Fruit fly (Drosophila melanogaster) whole organism, prepupa: ENCODE measurements around the gene Nph.

ENCODE experiments used
- Blimp-1 ChIP-seq: fragments of 200-800 bp; sonication (Bioruptor generic); optimal IDR thresholded peaks from 3 replicates; lab custom pipeline; 2017; ENCODE audit warnings: missing biosample characterization, missing genetic modification characterization, mild to moderate bottlenecking, moderate library complexity, missing genetic modification reagents
- CG10631 ChIP-seq: fragments of 200-800 bp; sonication (Bioruptor generic); optimal IDR thresholded peaks from 2 replicates; lab custom pipeline; 2016; ENCODE audit warnings: missing biosample characterization, missing genetic modification characterization
- CG10669 ChIP-seq: fragments of 200-800 bp; sonication (Bioruptor generic); optimal IDR thresholded peaks from 3 replicates; lab custom pipeline; 2018; ENCODE audit warnings: missing biosample characterization, mild to moderate bottlenecking, missing genetic modification characterization, moderate library complexity
- CG1621 ChIP-seq: fragments of 200-800 bp; sonication (Bioruptor generic); optimal IDR thresholded peaks from 3 replicates; lab custom pipeline; 2018; ENCODE audit warnings: missing biosample characterization, mild to moderate bottlenecking, missing genetic modification characterization
- CG16779 ChIP-seq: fragments of 200-800 bp; sonication (Bioruptor generic); optimal IDR thresholded peaks from 3 replicates; lab custom pipeline; 2017; ENCODE audit warnings: missing biosample characterization, mild to moderate bottlenecking, missing genetic modification characterization
- CG31627 ChIP-seq: fragments of 200-800 bp; sonication (Bioruptor generic); optimal IDR thresholded peaks from 3 replicates; lab custom pipeline; 2016; ENCODE audit warnings: missing biosample characterization, missing genetic modification characterization
- CG32006 ChIP-seq: fragments of 200-800 bp; sonication (Bioruptor generic); optimal IDR thresholded peaks from 3 replicates; lab custom pipeline; 2017; ENCODE audit warnings: missing biosample characterization, mild to moderate bottlenecking, missing genetic modification characterization
- CG34406 ChIP-seq: fragments of 200-800 bp; sonication (Bioruptor generic); optimal IDR thresholded peaks from 3 replicates; lab custom pipeline; 2016; ENCODE audit warnings: missing biosample characterization, missing genetic modification characterization
- CG3919 ChIP-seq: fragments of 200-800 bp; sonication (Bioruptor generic); optimal IDR thresholded peaks from 3 replicates; lab custom pipeline; 2016; ENCODE audit warnings: missing biosample characterization, missing genetic modification characterization
- CG4318 ChIP-seq: fragments of 200-800 bp; sonication (Bioruptor generic); optimal IDR thresholded peaks from 3 replicates; lab custom pipeline; 2017; ENCODE audit warnings: missing biosample characterization, mild to moderate bottlenecking, missing genetic modification characterization
- CG6163 ChIP-seq: fragments of 200-800 bp; sonication (Bioruptor generic); IDR thresholded peaks from 3 replicates; pipeline ENCODE4 v1.3.6; 2022; ENCODE audit warnings: missing biosample characterization, missing genetic modification characterization
- CG6276 ChIP-seq: fragments of 200-800 bp; sonication (Bioruptor generic); optimal IDR thresholded peaks from 2 replicates; lab custom pipeline; 2017; ENCODE audit warnings: missing biosample characterization, mild to moderate bottlenecking, missing genetic modification characterization
- CG6808 ChIP-seq: fragments of 200-800 bp; sonication (Bioruptor generic); optimal IDR thresholded peaks from 3 replicates; lab custom pipeline; 2017; ENCODE audit warnings: missing biosample characterization, missing genetic modification characterization, mild to moderate bottlenecking, moderate library complexity, missing genetic modification reagents
- CG9139 ChIP-seq: fragments of 200-800 bp; sonication (Bioruptor generic); optimal IDR thresholded peaks from 3 replicates; lab custom pipeline; 2017; ENCODE audit warnings: missing biosample characterization, mild to moderate bottlenecking, missing genetic modification characterization
- Eip93F ChIP-seq: fragments of 200-800 bp; sonication (Bioruptor generic); optimal IDR thresholded peaks from 2 replicates; lab custom pipeline; 2016; ENCODE audit warnings: missing biosample characterization, mild to moderate bottlenecking, missing genetic modification characterization
- Ets21C ChIP-seq: fragments of 200-800 bp; sonication (Bioruptor generic); optimal IDR thresholded peaks from 3 replicates; lab custom pipeline; 2016; ENCODE audit warnings: missing biosample characterization, missing genetic modification characterization
- Ets96B ChIP-seq: fragments of 200-800 bp; optimal IDR thresholded peaks from 2 replicates; lab custom pipeline; 2019; ENCODE audit warnings: missing biosample characterization, mild to moderate bottlenecking, missing genetic modification characterization, moderate library complexity
- Hr39 ChIP-seq: fragments of 200-800 bp; sonication (Bioruptor generic); optimal IDR thresholded peaks from 2 replicates; lab custom pipeline; 2016; ENCODE audit warnings: missing biosample characterization, missing genetic modification characterization
- Lpt ChIP-seq: fragments of 200-800 bp; sonication (Bioruptor generic); optimal IDR thresholded peaks from 3 replicates; lab custom pipeline; 2016; ENCODE audit warnings: missing biosample characterization, missing genetic modification characterization
- Met ChIP-seq: fragments of 200-800 bp; sonication (Bioruptor generic); optimal IDR thresholded peaks from 3 replicates; lab custom pipeline; 2016; ENCODE audit warnings: missing biosample characterization, missing genetic modification characterization
- OdsH ChIP-seq: fragments of 200-800 bp; sonication (Bioruptor generic); optimal IDR thresholded peaks from 3 replicates; lab custom pipeline; 2016; ENCODE audit warnings: missing biosample characterization, missing genetic modification characterization
- achi ChIP-seq: fragments of 200-800 bp; sonication (Bioruptor generic); optimal IDR thresholded peaks from 3 replicates; lab custom pipeline; 2016; ENCODE audit warnings: missing biosample characterization, missing genetic modification characterization
- acj6 ChIP-seq: fragments of 200-800 bp; sonication (Bioruptor generic); optimal IDR thresholded peaks from 3 replicates; lab custom pipeline; 2016; ENCODE audit warnings: missing biosample characterization, missing genetic modification characterization
- dac ChIP-seq: fragments of 200-800 bp; sonication (Bioruptor generic); optimal IDR thresholded peaks from 2 replicates; lab custom pipeline; 2017; ENCODE audit warnings: missing biosample characterization, mild to moderate bottlenecking, missing genetic modification characterization
- dsx ChIP-seq: fragments of 200-800 bp; optimal IDR thresholded peaks from 3 replicates; lab custom pipeline; 2019; ENCODE audit warnings: missing biosample characterization, mild to moderate bottlenecking, missing genetic modification characterization, moderate library complexity; ENCODE audit not compliant: poor library complexity, severe bottlenecking
- eg ChIP-seq: fragments of 200-800 bp; sonication (Bioruptor generic); IDR thresholded peaks from 3 replicates; pipeline ENCODE4 v1.3.6; 2022; ENCODE audit warnings: missing biosample characterization, missing genetic modification characterization
- fd59A ChIP-seq: fragments of 200-800 bp; sonication (Bioruptor generic); optimal IDR thresholded peaks from 2 replicates; lab custom pipeline; 2017; ENCODE audit warnings: missing biosample characterization, mild to moderate bottlenecking, missing genetic modification characterization, missing genetic modification reagents
- fd85E ChIP-seq: fragments of 200-800 bp; sonication (Bioruptor generic); optimal IDR thresholded peaks from 3 replicates; lab custom pipeline; 2016; ENCODE audit warnings: missing biosample characterization, missing genetic modification characterization
- fkh ChIP-seq: fragments of 200-800 bp; sonication (Bioruptor generic); optimal IDR thresholded peaks from 3 replicates; lab custom pipeline; 2017; ENCODE audit warnings: missing biosample characterization, mild to moderate bottlenecking, missing genetic modification characterization, moderate library complexity
- lz ChIP-seq: fragments of 200-800 bp; sonication (Bioruptor generic); optimal IDR thresholded peaks from 3 replicates; lab custom pipeline; 2016; ENCODE audit warnings: missing biosample characterization, missing genetic modification characterization
- pdm3 ChIP-seq: fragments of 200-800 bp; sonication (Bioruptor generic); optimal IDR thresholded peaks from 3 replicates; lab custom pipeline; 2016; ENCODE audit warnings: missing biosample characterization, missing genetic modification characterization
- salr ChIP-seq, 2 experiments: fragments of 200-800 bp; sonication (Bioruptor generic); optimal IDR thresholded peaks; 3 replicates each; lab custom pipeline; 2016 to 2018; ENCODE audit warnings: missing biosample characterization in 2 of 2, missing genetic modification characterization in 2 of 2, mild to moderate bottlenecking in 1 of 2
- spab ChIP-seq: fragments of 200-800 bp; sonication (Bioruptor generic); optimal IDR thresholded peaks from 2 replicates; lab custom pipeline; 2017; ENCODE audit warnings: missing biosample characterization, mild to moderate bottlenecking, missing genetic modification characterization, missing genetic modification reagents
- ss ChIP-seq, 2 experiments: fragments of 200-800 bp; sonication (Bioruptor generic); optimal IDR thresholded peaks; 2 replicates in 1 of 2; 3 replicates in 1 of 2; lab custom pipeline; 2017 to 2018; ENCODE audit warnings: mild to moderate bottlenecking in 2 of 2, missing biosample characterization in 2 of 2, missing genetic modification characterization in 2 of 2, moderate library complexity in 1 of 2
- svp ChIP-seq: fragments of 200-800 bp; sonication (Bioruptor generic); peaks from one replicate; lab custom pipeline; 2016; ENCODE audit warnings: missing biosample characterization, missing genetic modification characterization
- topi ChIP-seq: fragments of 200-800 bp; sonication (Bioruptor generic); optimal IDR thresholded peaks from 3 replicates; lab custom pipeline; 2016; ENCODE audit warnings: missing biosample characterization, missing genetic modification characterization

Nph gene

DNA sequence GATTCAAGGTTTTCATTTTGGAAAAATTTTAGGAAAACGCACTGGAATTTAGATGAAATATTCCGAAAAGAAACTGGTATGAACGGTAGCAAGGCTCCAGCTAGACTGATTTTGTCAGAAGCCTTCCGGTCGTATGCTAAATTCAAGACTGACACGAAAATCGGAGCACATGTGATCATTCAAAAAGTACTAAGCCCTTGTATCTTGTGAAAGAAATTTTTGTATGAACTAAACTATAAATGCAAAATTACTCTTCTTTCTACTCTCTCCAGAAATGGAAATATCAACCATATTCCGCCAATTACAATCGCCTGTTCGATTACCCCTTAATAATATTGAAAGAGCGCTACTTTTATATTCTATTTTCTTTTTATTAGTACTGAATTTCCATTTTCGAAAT, 33.0 kb upstream of the Nph start, which contains the start of gene ocn:
TSS of gene ocn (minus strand) at position 101 of the 400 bp plus-strand sequence.
- TF ChIP-seq CG34406 (no peak), CG6276 (GFP tag; lab: Kevin White, UChicago) (no peak), pdm3 (no peak), lz (no peak), CG32006 (GFP tag; lab: Kevin White, UChicago) (no peak)

dm6 chr3R:30036609-30037008, 31.9 kb upstream of the Nph start, which contains the start of gene ZIPIC:
TSS of gene ZIPIC (minus strand) at chr3R:30036870.
- no peak for TF ChIP-seq pdm3
- TF ChIP-seq fd85E (GFP tag; lab: Kevin White, UChicago) = no peak
- no peak for TF ChIP-seq OdsH (GFP tag; lab: Kevin White, UChicago)
- TF ChIP-seq CG10631 = no peak
- TF ChIP-seq salr (GFP tag; optimal IDR thresholded peaks at IDR 0.05; lab: Kevin White, UChicago) = no peak
- no peak for TF ChIP-seq ss (GFP tag; optimal IDR thresholded peaks at IDR 0.05; lab: Kevin White, UChicago)

dm6 chr3R:30032281-30032680, 27.6 kb upstream of the Nph start:
- no peak for TF ChIP-seq CG16779 (tag; lab: Kevin White, UChicago)
- no peak for TF ChIP-seq pdm3
- TF ChIP-seq Blimp-1 (GFP tag; lab: Kevin White, UChicago) = no peak
- no peak for TF ChIP-seq fd59A (GFP tag; lab: Kevin White, UChicago)
- TF ChIP-seq fkh (GFP tag; lab: Kevin White, UChicago) = no peak
- TF ChIP-seq Eip93F = no peak
- TF ChIP-seq topi (GFP tag; lab: Kevin White, UChicago) = no peak
- no peak for TF ChIP-seq ss (GFP tag; optimal IDR thresholded peaks at IDR 0.05; lab: Kevin White, UChicago)
- no peak for TF ChIP-seq Ets21C
- no peak for TF ChIP-seq Ets96B (tag; lab: Kevin White, UChicago)
- TF ChIP-seq OdsH (GFP tag; lab: Kevin White, UChicago) = no peak
- TF ChIP-seq eg (GFP tag; lab: Robert Waterston, UW) = no peak
- no peak for TF ChIP-seq Lpt (GFP tag; lab: Kevin White, UChicago)
- TF ChIP-seq dsx (GFP tag; lab: Kevin White, UChicago) = no peak
- no peak for TF ChIP-seq CG6163 (GFP tag; lab: Robert Waterston, UW)
- TF ChIP-seq CG3919 (GFP tag; lab: Kevin White, UChicago) = no peak
- TF ChIP-seq CG9139 = no peak
- TF ChIP-seq CG34406 = no peak
- no peak for TF ChIP-seq CG6808 (GFP tag; lab: Kevin White, UChicago)
- TF ChIP-seq CG4318 (GFP tag; lab: Kevin White, UChicago) = no peak

DNA sequence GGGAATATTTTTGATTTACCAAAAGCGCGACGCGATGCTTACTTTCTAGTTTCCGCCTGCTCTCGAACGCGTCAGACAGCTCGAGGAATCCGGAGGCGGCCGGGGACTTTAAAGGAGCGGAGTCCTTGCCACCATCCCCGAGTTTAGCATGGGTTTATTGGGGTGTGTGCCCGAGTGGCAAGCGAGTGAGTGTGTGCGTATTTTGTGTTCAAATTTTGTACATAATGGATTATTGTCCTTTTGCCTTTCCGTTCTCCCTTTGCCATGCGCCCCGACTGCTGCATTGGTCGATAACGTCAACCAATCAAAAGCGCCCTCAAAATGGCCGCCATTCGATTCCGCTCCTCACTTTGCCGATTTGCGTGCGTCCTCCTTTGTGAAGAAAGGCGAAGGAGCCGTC, 25.4 kb upstream of the Nph start:
- TF ChIP-seq svp (GFP tag; lab: Kevin White, UChicago) = no peak
- no peak for TF ChIP-seq ss (GFP tag; optimal IDR thresholded peaks at IDR 0.05; lab: Kevin White, UChicago)
- no peak for TF ChIP-seq CG10669 (GFP tag; lab: Kevin White, UChicago)
- no peak for TF ChIP-seq fkh (GFP tag; lab: Kevin White, UChicago)
- no peak for TF ChIP-seq acj6 (GFP tag; lab: Kevin White, UChicago)
- no peak for TF ChIP-seq CG32006 (GFP tag; lab: Kevin White, UChicago)
- no peak for TF ChIP-seq Met (GFP tag; lab: Kevin White, UChicago)
- TF ChIP-seq CG1621 = no peak
- no peak for TF ChIP-seq dac (GFP tag; lab: Kevin White, UChicago)
- TF ChIP-seq achi = no peak
- no peak for TF ChIP-seq Ets96B (tag; lab: Kevin White, UChicago)
- TF ChIP-seq Blimp-1 (GFP tag; lab: Kevin White, UChicago) = no peak
- TF ChIP-seq spab = no peak
- no peak for TF ChIP-seq CG31627
- TF ChIP-seq CG4318 (GFP tag; lab: Kevin White, UChicago) = no peak
- no peak for TF ChIP-seq Ets21C
- TF ChIP-seq Hr39 = no peak
